Worm (Caenorhabditis elegans) whole organism, L1 larva: ENCODE data around the gene dmsr-4.
A peak's percentile ranks its signal among the peaks of the same experiment; 100 is the strongest.

ENCODE experiments used
- C16A3.4 ChIP-seq: fragments of 150-350 bp; optimal IDR thresholded peaks from 2 replicates; lab custom pipeline; 2014; ENCODE audit warnings: missing biosample characterization, missing genetic modification characterization
- Y116A8C.19 ChIP-seq: sonication (generic microtip); optimal IDR thresholded peaks from 2 replicates; lab custom pipeline; 2016; ENCODE audit warnings: missing compliant biosample characterization, missing genetic modification characterization, borderline replicate concordance
- aha-1 ChIP-seq: fragments of 150-350 bp; optimal IDR thresholded peaks from 2 replicates; lab custom pipeline; 2014; ENCODE audit warnings: missing biosample characterization, missing genetic modification characterization
- ceh-63 ChIP-seq: fragments of 200-800 bp; sonication (Bioruptor generic); optimal IDR thresholded peaks from 2 replicates; lab custom pipeline; 2018; ENCODE audit warnings: mild to moderate bottlenecking, missing genetic modification characterization, missing compliant biosample characterization
- ces-1 ChIP-seq: fragments of 150-350 bp; optimal IDR thresholded peaks from 2 replicates; lab custom pipeline; 2014; ENCODE audit warnings: missing biosample characterization, missing genetic modification reagents, missing genetic modification characterization
- efl-1 ChIP-seq, 4 experiments: fragments of 150-350 bp; optimal IDR thresholded peaks in 3 of 4; peaks in 1 of 4; 1 replicate in 1 of 4; 2 replicates in 3 of 4; lab custom pipeline; 2014; ENCODE audit warnings: missing biosample characterization in 2 of 4, missing genetic modification characterization in 2 of 4, missing genetic modification reagents in 2 of 4
- efl-3 ChIP-seq: fragments of 200-800 bp; sonication (Bioruptor generic); optimal IDR thresholded peaks from 2 replicates; lab custom pipeline; 2018; ENCODE audit warnings: mild to moderate bottlenecking, missing genetic modification characterization, missing compliant biosample characterization
- elt-2 ChIP-seq: sonication (generic microtip); optimal IDR thresholded peaks from 2 replicates; lab custom pipeline; 2016; ENCODE audit warnings: missing genetic modification characterization, mild to moderate bottlenecking, inconsistent platforms, missing compliant biosample characterization, missing genetic modification reagents
- elt-3 ChIP-seq, 6 experiments: fragments of 150-350 bp in 1 of 6; sonication (generic microtip); optimal IDR thresholded peaks; 2 replicates each; lab custom pipeline; 2017 to 2018; ENCODE audit warnings: missing biosample characterization in 6 of 6, missing genetic modification characterization in 6 of 6, inconsistent platforms in 1 of 6
- ets-5 ChIP-seq: fragments of 200-800 bp; sonication (Bioruptor generic); IDR thresholded peaks from 2 replicates; pipeline ENCODE4 v1.3.6; 2022; ENCODE audit warnings: missing genetic modification characterization, missing compliant biosample characterization
- fkh-10 ChIP-seq: sonication (generic microtip); optimal IDR thresholded peaks from 2 replicates; lab custom pipeline; 2017; ENCODE audit warnings: missing biosample characterization, missing genetic modification reagents, missing genetic modification characterization
- fkh-4 ChIP-seq: sonication (generic microtip); optimal IDR thresholded peaks from 2 replicates; lab custom pipeline; 2016; ENCODE audit warnings: missing compliant biosample characterization, missing genetic modification characterization, borderline replicate concordance
- hlh-17 ChIP-seq: fragments of 200-800 bp; sonication (Bioruptor generic); optimal IDR thresholded peaks from 2 replicates; lab custom pipeline; 2018; ENCODE audit warnings: missing genetic modification characterization, mild to moderate bottlenecking, missing compliant biosample characterization, moderate library complexity, borderline replicate concordance
- hpl-2 ChIP-seq: fragments of 150-350 bp; optimal IDR thresholded peaks from 2 replicates; lab custom pipeline; 2014; ENCODE audit warnings: missing biosample characterization, missing genetic modification reagents, missing genetic modification characterization
- jun-1 ChIP-seq: fragments of 150-350 bp; optimal IDR thresholded peaks from 2 replicates; lab custom pipeline; 2014; ENCODE audit warnings: missing biosample characterization, missing genetic modification reagents, missing genetic modification characterization
- lin-15B ChIP-seq: fragments of 150-350 bp; sonication (generic microtip); optimal IDR thresholded peaks from 3 replicates; lab custom pipeline; 2014; ENCODE audit warnings: missing biosample characterization, missing genetic modification characterization
- lir-3 ChIP-seq: sonication (generic microtip); optimal IDR thresholded peaks from 2 replicates; lab custom pipeline; 2016; ENCODE audit warnings: mild to moderate bottlenecking, missing genetic modification characterization, moderate library complexity, missing compliant biosample characterization; ENCODE audit not compliant: poor library complexity
- mdl-1 ChIP-seq, 2 experiments: fragments of 150-350 bp; optimal IDR thresholded peaks; 2 replicates each; lab custom pipeline; 2014 to 2017; ENCODE audit warnings: missing biosample characterization in 2 of 2, missing genetic modification characterization in 2 of 2, inconsistent platforms in 1 of 2
- mep-1 ChIP-seq: fragments of 150-350 bp; optimal IDR thresholded peaks from 2 replicates; lab custom pipeline; 2014; ENCODE audit warnings: missing biosample characterization, missing genetic modification characterization
- nhr-20 ChIP-seq: sonication (generic microtip); optimal IDR thresholded peaks from 2 replicates; lab custom pipeline; 2016; ENCODE audit warnings: mild to moderate bottlenecking, missing genetic modification characterization, missing compliant biosample characterization
- nhr-237 ChIP-seq: fragments of 150-350 bp; optimal IDR thresholded peaks from 2 replicates; lab custom pipeline; 2014; ENCODE audit warnings: missing biosample characterization, missing genetic modification characterization
- nhr-47 ChIP-seq: sonication (generic microtip); optimal IDR thresholded peaks from 2 replicates; lab custom pipeline; 2016; ENCODE audit warnings: mild to moderate bottlenecking, missing genetic modification characterization, moderate library complexity, missing compliant biosample characterization
- nhr-85 ChIP-seq: sonication (generic microtip); peaks from one replicate; lab custom pipeline; 2016; ENCODE audit warnings: missing genetic modification characterization, inconsistent platforms, missing compliant biosample characterization
- nhr-90 ChIP-seq: sonication (generic microtip); optimal IDR thresholded peaks from 2 replicates; lab custom pipeline; 2016; ENCODE audit warnings: mild to moderate bottlenecking, missing genetic modification characterization, missing compliant biosample characterization; ENCODE audit not compliant: poor library complexity
- pqm-1 ChIP-seq: sonication (generic microtip); optimal IDR thresholded peaks from 3 replicates; lab custom pipeline; 2017; ENCODE audit warnings: missing biosample characterization, missing genetic modification characterization
- sptf-1 ChIP-seq: fragments of 150-350 bp; optimal IDR thresholded peaks from 2 replicates; lab custom pipeline; 2014; ENCODE audit warnings: missing biosample characterization, missing genetic modification characterization
- tbx-2 ChIP-seq: sonication (generic microtip); optimal IDR thresholded peaks from 2 replicates; lab custom pipeline; 2016; ENCODE audit warnings: missing genetic modification characterization, missing compliant biosample characterization
- tlp-1 ChIP-seq: fragments of 150-350 bp; optimal IDR thresholded peaks from 2 replicates; lab custom pipeline; 2014; ENCODE audit warnings: missing biosample characterization, missing genetic modification characterization
- unc-130 ChIP-seq: fragments of 150-350 bp; optimal IDR thresholded peaks from 2 replicates; lab custom pipeline; 2017; ENCODE audit warnings: missing biosample characterization, missing genetic modification characterization, inconsistent platforms
- unc-30 ChIP-seq: sonication (generic microtip); optimal IDR thresholded peaks from 2 replicates; lab custom pipeline; 2017; ENCODE audit warnings: missing biosample characterization, missing genetic modification characterization
- unc-86 ChIP-seq: sonication (generic microtip); optimal IDR thresholded peaks from 2 replicates; lab custom pipeline; 2016; ENCODE audit warnings: missing genetic modification characterization, missing compliant biosample characterization
- unc-98 ChIP-seq: fragments of 200-800 bp; sonication (Bioruptor generic); IDR thresholded peaks from 2 replicates; pipeline ENCODE4 v1.3.6; 2022; ENCODE audit warnings: missing genetic modification characterization, missing compliant biosample characterization
- xbp-1 ChIP-seq: sonication (generic microtip); optimal IDR thresholded peaks from 2 replicates; lab custom pipeline; 2016; ENCODE audit warnings: missing genetic modification characterization, missing compliant biosample characterization

The dmsr-4 gene

DNA sequence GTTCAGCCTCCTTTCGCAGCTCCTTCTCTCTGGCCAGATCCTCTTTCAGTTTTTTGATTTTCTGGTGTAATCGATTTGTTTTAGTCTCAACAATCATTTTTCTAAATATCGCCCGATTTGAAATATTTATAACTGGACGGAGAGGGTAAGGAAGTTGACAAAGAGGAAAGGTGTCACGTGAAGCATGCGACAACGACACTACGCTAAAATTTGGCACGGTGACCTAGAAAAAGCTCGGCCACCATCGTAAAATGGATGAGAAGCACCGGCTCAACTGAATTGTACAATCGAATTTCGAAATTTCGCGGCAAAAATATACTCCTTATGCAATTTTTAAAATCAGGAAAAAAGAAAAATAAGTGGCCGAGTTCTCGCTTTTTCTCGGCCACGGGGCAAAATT is 28.4 kb upstream of the dmsr-4 start, which contains the start of gene C03H5.5:
TSS of gene C03H5.5 (minus strand) at position 101 of the 400 bp plus-strand sequence.
- no peak for TF ChIP-seq efl-1 (optimal IDR thresholded peaks at IDR 0.05; lab: Kevin White, UChicago)
- TF ChIP-seq efl-1 (GFP tag; optimal IDR thresholded peaks at IDR 0.05 in 1 of 2; lab: Kevin White, UChicago), result peak in 1 of 2 experiments; percentile 80
- TF ChIP-seq nhr-237 (tag; lab: Kevin White, UChicago), result no peak
- TF ChIP-seq, all 84 proteins: peak for 1

ce11 chrII:379935-380334 is 23.1 kb upstream of the dmsr-4 start, which contains the start of gene C03H5.7:
Gene C03H5.7, plus strand, starts transcription at chrII:380235.
- TF ChIP-seq efl-3 (GFP tag; lab: Kevin White, UChicago) (no peak), unc-30 (tag; lab: Kevin White, UChicago) (no peak), tbx-2 (tag; lab: Kevin White, UChicago) (no peak), elt-3 (tag; optimal IDR thresholded peaks at IDR 0.05; lab: Kevin White, UChicago) (no peak), hlh-17 (no peak), fkh-4 (tag; lab: Kevin White, UChicago) (no peak), C16A3.4 (no peak), lin-15B (tag; lab: Kevin White, UChicago) (no peak), unc-98 (GFP tag; lab: Robert Waterston, UW) (no peak), ces-1 (no peak), elt-2 (tag; lab: Kevin White, UChicago) (no peak), Y116A8C.19 (tag; lab: Kevin White, UChicago) (no peak), unc-86 (tag; lab: Kevin White, UChicago) (no peak), nhr-47 (no peak), lir-3 (tag; lab: Kevin White, UChicago) (no peak), unc-130 (no peak)

DNA sequence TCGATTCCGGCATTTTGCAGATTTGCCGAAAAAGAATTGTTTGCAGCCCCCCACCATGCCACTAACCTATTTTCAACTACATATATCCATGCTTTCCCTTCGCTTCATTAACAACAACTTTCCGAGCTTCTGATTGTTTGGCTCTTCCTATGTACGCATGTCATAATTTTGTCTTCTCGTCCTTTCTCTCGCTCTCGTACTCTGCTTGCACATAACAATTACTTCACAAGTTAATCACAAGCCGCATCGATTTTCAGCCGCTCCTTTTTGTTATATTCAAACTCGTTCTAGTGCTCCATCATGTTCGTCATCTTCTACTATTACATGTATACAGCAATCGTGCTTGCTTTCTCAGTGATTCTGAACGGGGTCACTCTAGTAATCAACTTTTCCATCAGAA is 21.5 kb upstream of the dmsr-4 start, which contains the start of gene C03H5.9:
TSS of gene C03H5.9 (plus strand) at position 301 of the 400 bp plus-strand sequence.
- TF ChIP-seq ceh-63 (GFP tag; lab: Kevin White, UChicago) (no peak), mdl-1 (tag; optimal IDR thresholded peaks at IDR 0.05; lab: Kevin White, UChicago) (no peak), tlp-1 (tag; lab: Kevin White, UChicago) (no peak), aha-1 (tag; lab: Kevin White, UChicago) (no peak), fkh-10 (no peak), nhr-237 (tag; lab: Kevin White, UChicago) (no peak), nhr-85 (tag; lab: Kevin White, UChicago) (peak; percentile 39)
- TF ChIP-seq, all 84 proteins: peak for 1

- no peak for TF ChIP-seq ets-5 (GFP tag; lab: Robert Waterston, UW)
- TF ChIP-seq pqm-1 (tag; lab: Kevin White, UChicago), result no peak
- TF ChIP-seq hpl-2, result no peak
- no peak for TF ChIP-seq jun-1 (tag; lab: Kevin White, UChicago)
- no peak for TF ChIP-seq efl-3 (GFP tag; lab: Kevin White, UChicago)
- no peak for TF ChIP-seq nhr-20 (tag; lab: Kevin White, UChicago)
- TF ChIP-seq tlp-1 (tag; lab: Kevin White, UChicago), result no peak
- no peak for TF ChIP-seq nhr-237 (tag; lab: Kevin White, UChicago)
Observed at ce11 chrII:374950-375349, 18.1 kb upstream of the dmsr-4 start, which contains the start of gene C03H5.4. Gene C03H5.4, plus strand, starts transcription at chrII:375250.

DNA sequence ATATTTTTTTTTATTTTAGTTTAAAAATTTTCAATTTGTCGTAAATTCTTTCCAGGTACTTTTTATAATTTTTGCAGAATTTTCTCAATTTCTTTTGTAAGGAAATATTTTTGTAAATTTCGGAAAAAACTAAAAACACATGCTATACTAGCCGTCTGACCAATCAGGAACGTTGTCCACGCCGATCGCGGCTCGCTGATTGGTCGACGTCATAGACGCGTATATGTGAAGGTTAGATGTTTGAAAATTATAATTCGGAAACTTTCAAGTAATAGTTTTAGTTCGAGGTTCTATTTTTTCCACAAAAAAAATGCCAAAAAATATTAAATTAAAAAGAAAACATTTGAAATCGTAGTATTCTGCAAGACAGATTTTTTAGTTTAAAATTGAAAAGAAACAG is 15.4 kb upstream of the dmsr-4 start:
- peak; percentile 67 for TF ChIP-seq xbp-1
- TF ChIP-seq tbx-2 (tag; lab: Kevin White, UChicago), result no peak
- TF ChIP-seq nhr-90 (tag; lab: Kevin White, UChicago), result no peak
- no peak for TF ChIP-seq unc-86 (tag; lab: Kevin White, UChicago)
- no peak for TF ChIP-seq hlh-17
- no peak for TF ChIP-seq mep-1 (tag; lab: Kevin White, UChicago)
- no peak for TF ChIP-seq mdl-1 (tag; optimal IDR thresholded peaks at IDR 0.05; lab: Kevin White, UChicago)
- no peak for TF ChIP-seq sptf-1 (tag; lab: Kevin White, UChicago)
